Worm (Caenorhabditis elegans) whole organism, midembryonic: ENCODE data around the gene srbc-66.
"Not testable (repeated sequence)": the region's sequence is repeated elsewhere in the genome, so short reads cannot be mapped to it uniquely, and the experiment has no call there.

Experiments
- T22C8.4 ChIP-seq: fragments of 200-800 bp; sonication (Bioruptor generic); IDR thresholded peaks from 2 replicates; pipeline ENCODE4 v1.3.6; 2022; ENCODE audit warnings: missing genetic modification characterization, missing compliant biosample characterization
- cog-1 ChIP-seq: sonication (generic microtip); optimal IDR thresholded peaks from 2 replicates; lab custom pipeline; 2016; ENCODE audit warnings: missing genetic modification characterization, missing compliant biosample characterization
- flt-1 ChIP-seq: fragments of 200-800 bp; sonication (Bioruptor generic); IDR thresholded peaks from 2 replicates; pipeline ENCODE4 v1.3.6; 2022; ENCODE audit warnings: missing genetic modification characterization, missing compliant biosample characterization
- klf-2 ChIP-seq: fragments of 200-800 bp; sonication (Bioruptor generic); conservative IDR thresholded peaks from 2 replicates; pipeline ENCODE4 v1.3.6; 2022; ENCODE audit warnings: missing genetic modification reagents, missing genetic modification characterization, missing compliant biosample characterization
- med-1 ChIP-seq: sonication (generic microtip); optimal IDR thresholded peaks from 2 replicates; lab custom pipeline; 2017; ENCODE audit warnings: missing genetic modification characterization, mild to moderate bottlenecking, missing compliant biosample characterization, antibody characterized with exemption, missing genetic modification reagents; ENCODE audit not compliant: insufficient read depth
- ref-1 ChIP-seq: fragments of 200-800 bp; sonication (Bioruptor generic); conservative IDR thresholded peaks from 2 replicates; pipeline ENCODE4 v1.3.6; 2022; ENCODE audit warnings: missing genetic modification reagents, missing genetic modification characterization, missing compliant biosample characterization
- tab-1 ChIP-seq: fragments of 200-800 bp; sonication (Bioruptor generic); IDR thresholded peaks from 2 replicates; pipeline ENCODE4 v1.3.6; 2022; ENCODE audit warnings: missing genetic modification characterization, missing compliant biosample characterization
- ztf-23 ChIP-seq: fragments of 200-800 bp; sonication (Bioruptor generic); IDR thresholded peaks from 2 replicates; pipeline ENCODE4 v1.3.6; 2022; ENCODE audit warnings: missing genetic modification reagents, missing genetic modification characterization, missing compliant biosample characterization
- ztf-29 ChIP-seq: fragments of 200-800 bp; sonication (Bioruptor generic); IDR thresholded peaks from 2 replicates; pipeline ENCODE4 v1.3.6; 2022; ENCODE audit warnings: missing genetic modification reagents, missing genetic modification characterization, missing compliant biosample characterization

The srbc-66 gene

ce11 chrV:3530403-3530802 lies at the start of gene srbc-66:
srbc-66 (plus strand) TSS chrV:3530703.
- no peak for TF ChIP-seq cog-1 (tag; lab: Kevin White, UChicago)
- TF ChIP-seq T22C8.4, result no peak
- no peak for TF ChIP-seq ztf-29 (GFP tag; lab: Robert Waterston, UW)
- TF ChIP-seq flt-1, result no peak
- no peak for TF ChIP-seq ref-1
- TF ChIP-seq tab-1 (GFP tag; lab: Robert Waterston, UW), result no peak
- no peak for TF ChIP-seq med-1
- no peak for TF ChIP-seq ztf-23 (GFP tag; lab: Robert Waterston, UW)
- no peak for TF ChIP-seq klf-2

- TF ChIP-seq klf-2 (no peak), tab-1 (GFP tag; lab: Robert Waterston, UW) (no peak), ztf-23 (GFP tag; lab: Robert Waterston, UW) (no peak), ref-1 (no peak), ztf-29 (GFP tag; lab: Robert Waterston, UW) (no peak), T22C8.4 (no peak), cog-1 (tag; lab: Kevin White, UChicago) (no peak), flt-1 (no peak), med-1 (no peak)
These were observed 47.9 kb upstream of the srbc-66 start, which contains the start of gene lys-7 for ce11 chrV:3482550-3483002. lys-7 (minus strand) TSS chrV:3482600.

ce11 chrV:3484702-3485101 lies 45.8 kb upstream of the srbc-66 start, which contains the start of gene srbc-33:
srbc-33 (minus strand) TSS chrV:3484802.
- TF ChIP-seq flt-1, result no peak
- no peak for TF ChIP-seq ztf-23 (GFP tag; lab: Robert Waterston, UW)
- no peak for TF ChIP-seq tab-1 (GFP tag; lab: Robert Waterston, UW)
- no peak for TF ChIP-seq cog-1 (tag; lab: Kevin White, UChicago)
- TF ChIP-seq med-1, result no peak
- TF ChIP-seq klf-2, result no peak
- no peak for TF ChIP-seq ref-1
- TF ChIP-seq T22C8.4, result no peak
- TF ChIP-seq ztf-29 (GFP tag; lab: Robert Waterston, UW), result no peak

ce11 chrV:3486857-3487256 lies 43.6 kb upstream of the srbc-66 start, which contains the start of gene srbc-32:
srbc-32 (minus strand) TSS chrV:3486957.
- no peak for TF ChIP-seq ztf-29 (GFP tag; lab: Robert Waterston, UW)
- TF ChIP-seq klf-2, result no peak

- TF ChIP-seq klf-2 (no peak), ztf-29 (GFP tag; lab: Robert Waterston, UW) (no peak), T22C8.4 (no peak)
These were observed 40.1 kb upstream of the srbc-66 start, which contains the start of gene srbc-36 for ce11 chrV:3490435-3490834. srbc-36 (minus strand) TSS chrV:3490535.

ce11 chrV:3496880-3497279 lies 33.6 kb upstream of the srbc-66 start, which contains the start of gene C07G3.15:
C07G3.15 (minus strand) TSS chrV:3496980.
- TF ChIP-seq med-1, result no peak
- TF ChIP-seq tab-1 (GFP tag; lab: Robert Waterston, UW), result no peak
- TF ChIP-seq klf-2, result no peak
- TF ChIP-seq T22C8.4, result no peak
- TF ChIP-seq flt-1, result no peak
- TF ChIP-seq ref-1, result no peak
- no peak for TF ChIP-seq ztf-23 (GFP tag; lab: Robert Waterston, UW)
- TF ChIP-seq cog-1 (tag; lab: Kevin White, UChicago), result no peak
- no peak for TF ChIP-seq ztf-29 (GFP tag; lab: Robert Waterston, UW)

- no peak for TF ChIP-seq tab-1 (GFP tag; lab: Robert Waterston, UW)
- TF ChIP-seq T22C8.4, result no peak
- no peak for TF ChIP-seq klf-2
- no peak for TF ChIP-seq med-1
- TF ChIP-seq flt-1, result no peak
- no peak for TF ChIP-seq ztf-29 (GFP tag; lab: Robert Waterston, UW)
- no peak for TF ChIP-seq ztf-23 (GFP tag; lab: Robert Waterston, UW)
- no peak for TF ChIP-seq cog-1 (tag; lab: Kevin White, UChicago)
- TF ChIP-seq ref-1, result no peak
These were observed 28.5 kb upstream of the srbc-66 start, which contains the start of the genes C07G3.8 and C07G3.10 for ce11 chrV:3502038-3502437. C07G3.8 (minus strand) TSS chrV:3502138. C07G3.10 (plus strand) TSS chrV:3502307.

- TF ChIP-seq cog-1 (tag; lab: Kevin White, UChicago), result no peak
- TF ChIP-seq ztf-23 (GFP tag; lab: Robert Waterston, UW), result no peak
- no peak for TF ChIP-seq med-1
These were observed 24.8 kb upstream of the srbc-66 start for ce11 chrV:3505745-3506144.

- not testable (repeated sequence) for TF ChIP-seq ref-1, flt-1, T22C8.4
These were observed 24.3 kb upstream of the srbc-66 start, which contains the start of gene ugt-64 for ce11 chrV:3506252-3506651. ugt-64 (minus strand) TSS chrV:3506352.

- no peak for TF ChIP-seq flt-1
- no peak for TF ChIP-seq ztf-29 (GFP tag; lab: Robert Waterston, UW)
- TF ChIP-seq med-1, result no peak
- no peak for TF ChIP-seq cog-1 (tag; lab: Kevin White, UChicago)
- TF ChIP-seq ref-1, result no peak
- no peak for TF ChIP-seq klf-2
- TF ChIP-seq ztf-23 (GFP tag; lab: Robert Waterston, UW), result no peak
- no peak for TF ChIP-seq tab-1 (GFP tag; lab: Robert Waterston, UW)
- TF ChIP-seq T22C8.4, result no peak
These were observed 22.8 kb upstream of the srbc-66 start, which contains the start of gene str-225 for ce11 chrV:3507691-3508090. str-225 (plus strand) TSS chrV:3507822.

- no peak for TF ChIP-seq flt-1
- no peak for TF ChIP-seq ref-1
- TF ChIP-seq cog-1 (tag; lab: Kevin White, UChicago), result no peak
- no peak for TF ChIP-seq T22C8.4
- no peak for TF ChIP-seq ztf-29 (GFP tag; lab: Robert Waterston, UW)
- no peak for TF ChIP-seq tab-1 (GFP tag; lab: Robert Waterston, UW)
- TF ChIP-seq ztf-23 (GFP tag; lab: Robert Waterston, UW), result no peak
- no peak for TF ChIP-seq med-1
- TF ChIP-seq klf-2, result no peak
These were observed 20.6 kb upstream of the srbc-66 start, which contains the start of gene str-228 for ce11 chrV:3509878-3510277. str-228 (plus strand) TSS chrV:3510178.
